Worm (Caenorhabditis elegans) whole organism, L4/young adult: ENCODE results near the gene C52B9.19.

Source experiments
- W03F9.2 ChIP-seq: fragments of 150-350 bp; optimal IDR thresholded peaks from 2 replicates; lab custom pipeline; 2014; ENCODE audit warnings: missing biosample characterization, missing genetic modification characterization
- dao-5 ChIP-seq: sonication (generic microtip); optimal IDR thresholded peaks from 2 replicates; lab custom pipeline; 2016; ENCODE audit warnings: missing genotype, missing genetic modification characterization, moderate library complexity, missing compliant biosample characterization

- TF ChIP-seq dao-5 (tag; lab: Kevin White, UChicago) (no peak), W03F9.2 (no peak)
These were observed 30.3 kb upstream of the C52B9.19 start, which contains the start of gene srv-5 for ce11 chrX:4252047-4252446.
